Fruit fly (Drosophila melanogaster): ENCODE measurements around the gene CG6845.

The CG6845 gene

DNA sequence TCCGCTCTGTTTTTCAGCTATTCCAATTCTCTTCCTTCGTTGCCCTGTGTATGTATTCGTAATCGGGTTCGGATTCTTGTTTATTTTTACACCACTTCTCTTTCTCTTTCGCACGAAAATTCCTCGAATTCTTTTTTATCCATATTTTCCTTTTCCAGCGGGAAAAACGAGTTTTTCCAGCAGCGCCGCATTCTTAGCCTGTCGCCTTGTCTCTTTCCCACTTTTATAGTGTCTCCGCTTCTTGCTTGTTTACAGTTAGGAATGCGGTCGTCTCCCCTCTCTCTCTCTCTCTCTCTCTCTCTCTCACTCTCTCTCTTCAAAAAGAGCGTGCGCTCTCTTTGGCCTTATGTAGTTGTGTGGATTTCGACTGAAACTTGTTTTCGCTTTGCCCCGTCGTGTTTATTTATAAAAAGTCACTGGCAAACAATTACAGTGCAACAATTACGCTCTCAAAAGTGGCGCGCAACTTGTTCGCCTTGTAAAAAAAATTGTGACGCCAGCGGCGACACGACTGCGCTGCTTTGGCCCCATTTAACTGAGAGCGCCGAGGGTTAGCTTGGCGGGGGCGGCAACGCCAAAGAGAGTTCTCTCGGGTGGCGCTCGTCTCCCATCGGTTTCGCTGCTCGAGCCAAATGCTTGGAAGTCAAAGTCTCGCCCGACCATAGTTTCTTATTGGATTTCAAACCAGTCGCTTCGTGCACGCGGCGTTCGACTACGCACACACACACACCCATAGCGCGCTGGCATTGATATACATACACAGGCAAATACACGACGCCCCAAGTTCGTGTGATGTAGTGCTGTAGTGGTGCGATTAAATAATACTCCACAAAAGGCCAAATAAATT lies 14.9 kb upstream of the CG6845 start (continued):
- TF ChIP-seq CG9609 (GFP tag; optimal IDR thresholded peaks at IDR 0.05): no peak
- peak; percentile 49; the same call in 2 of the 3 replicates for TF ChIP-seq CG34224 (GFP tag; IDR thresholded peaks at IDR 0.05; ENCODE audit: partially characterized antibody)
- TF ChIP-seq dysf (GFP tag; IDR thresholded peaks at IDR 0.05): peak; percentile 9; the same call in 1 of the 3 replicates
- no peak for TF ChIP-seq ro (GFP tag; IDR thresholded peaks at IDR 0.05)
- peak; percentile 39 for TF ChIP-seq Nf-YC (tag; optimal IDR thresholded peaks at IDR 0.05)
- TF ChIP-seq lab (GFP tag; optimal IDR thresholded peaks at IDR 0.05): peak; percentile 72
- TF ChIP-seq CG31224 (GFP tag; IDR thresholded peaks at IDR 0.05): 0 out of 2 replicates have a peak, but pooled peaks have one; percentile 25
- no peak for TF ChIP-seq CG10209 (GFP tag; optimal IDR thresholded peaks at IDR 0.05)
- peak; percentile 63 for TF ChIP-seq CG32532 (GFP tag; IDR thresholded peaks at IDR 0.05)
- peak; percentile 22 for TF ChIP-seq CG1647 (GFP tag; optimal IDR thresholded peaks at IDR 0.05)
- peak; percentile 23 for TF ChIP-seq Side (GFP tag; optimal IDR thresholded peaks at IDR 0.05)
- TF ChIP-seq Atf-2 (GFP tag; optimal IDR thresholded peaks at IDR 0.05): no peak
- no peak for TF ChIP-seq h (optimal IDR thresholded peaks at IDR 0.05)
- TF ChIP-seq CG32767 (GFP tag; IDR thresholded peaks at IDR 0.05): peak; percentile 62
- no peak for TF ChIP-seq CG14710 (tag; optimal IDR thresholded peaks at IDR 0.05)
- TF ChIP-seq crol (GFP tag; IDR thresholded peaks at IDR 0.05): peak; percentile 82
- peak; percentile 83 for TF ChIP-seq cg (GFP tag; optimal IDR thresholded peaks at IDR 0.05)
- TF ChIP-seq zf30C (GFP tag; optimal IDR thresholded peaks at IDR 0.05): peak; percentile 54
- TF ChIP-seq CG14860 (GFP tag; IDR thresholded peaks at IDR 0.05; ENCODE audit: partially characterized antibody): no peak
- TF ChIP-seq ems (GFP tag; optimal IDR thresholded peaks at IDR 0.05): peak; percentile 28
- no peak for TF ChIP-seq CG11456 (GFP tag; IDR thresholded peaks at IDR 0.05)
- peak; percentile 77 for TF ChIP-seq Drgx (GFP tag; IDR thresholded peaks at IDR 0.05)
- TF ChIP-seq Atf6 (GFP tag; IDR thresholded peaks at IDR 0.05): peak; percentile 58
- no peak for TF ChIP-seq NC2α (GFP tag; optimal IDR thresholded peaks at IDR 0.05)
- no peak for TF ChIP-seq CG10274 (GFP tag; optimal IDR thresholded peaks at IDR 0.05)
- no peak for TF ChIP-seq Blimp-1 (GFP tag; optimal IDR thresholded peaks at IDR 0.05)
- TF ChIP-seq CG16815 (GFP tag; optimal IDR thresholded peaks at IDR 0.05): no peak
- peak; percentile 48 for TF ChIP-seq CG8089 (GFP tag; optimal IDR thresholded peaks at IDR 0.05)
- TF ChIP-seq CG15479 (GFP tag; optimal IDR thresholded peaks at IDR 0.05): peak; percentile 35
- TF ChIP-seq Bdp1 (GFP tag; optimal IDR thresholded peaks at IDR 0.05): no peak
- TF ChIP-seq chm (GFP tag; IDR thresholded peaks at IDR 0.05): peak; percentile 72
- peak; percentile 99 for TF ChIP-seq psq (GFP tag; optimal IDR thresholded peaks at IDR 0.05)
- TF ChIP-seq CG18476 (GFP tag; optimal IDR thresholded peaks at IDR 0.05): no peak
- TF ChIP-seq CG18011 (GFP tag; optimal IDR thresholded peaks at IDR 0.05): peak; percentile 27
- peak; percentile 66 for TF ChIP-seq nau (GFP tag; optimal IDR thresholded peaks at IDR 0.05)
- peak; percentile 46; the same call in 1 of the 2 replicates for TF ChIP-seq hbn (GFP tag; IDR thresholded peaks at IDR 0.05; ENCODE audit: partially characterized antibody)
- TF ChIP-seq ewg (GFP tag; optimal IDR thresholded peaks at IDR 0.05): peak; percentile 47
- TF ChIP-seq Lhr (GFP tag; optimal IDR thresholded peaks at IDR 0.05): no peak
- TF ChIP-seq sr (GFP tag; IDR thresholded peaks at IDR 0.05): peak; percentile 96
- TF ChIP-seq CG9797 (GFP tag; optimal IDR thresholded peaks at IDR 0.05): no peak
- TF ChIP-seq seq (GFP tag; IDR thresholded peaks at IDR 0.05): peak; percentile 63; the same call in 1 of the 2 replicates
- no peak for TF ChIP-seq NK7.1 (GFP tag; optimal IDR thresholded peaks at IDR 0.05)
- peak; percentile 48 for TF ChIP-seq CG4328 (GFP tag; optimal IDR thresholded peaks at IDR 0.05)
- peak; percentile 13 for TF ChIP-seq Asciz (GFP tag; optimal IDR thresholded peaks at IDR 0.05)
- TF ChIP-seq CG3407 (GFP tag; optimal IDR thresholded peaks at IDR 0.05): peak; percentile 51
- peak; percentile 31 for TF ChIP-seq tap (tag; optimal IDR thresholded peaks at IDR 0.05)
- peak; percentile 3 for TF ChIP-seq Ets97D (GFP tag; optimal IDR thresholded peaks at IDR 0.05)
- TF ChIP-seq CG12236 (GFP tag; optimal IDR thresholded peaks at IDR 0.05): no peak
- peak; percentile 86 for TF ChIP-seq nom (GFP tag; optimal IDR thresholded peaks at IDR 0.05)

All from whole organism, embryonic.